Worm (Caenorhabditis elegans) whole organism, young adult: ENCODE results near the gene cpt-5.
A peak's percentile ranks its signal among the peaks of the same experiment; 100 is the strongest.

Source experiments
- B0019.2 ChIP-seq: fragments of 200-800 bp; sonication (Bioruptor generic); conservative IDR thresholded peaks from 2 replicates; pipeline ENCODE4 v1.3.6; 2022; ENCODE audit warnings: missing genetic modification reagents, missing genetic modification characterization, missing compliant biosample characterization
- F10E7.11 ChIP-seq: sonication (generic microtip); optimal IDR thresholded peaks from 2 replicates; lab custom pipeline; 2017; ENCODE audit warnings: mild to moderate bottlenecking, missing genetic modification characterization, moderate library complexity, missing compliant biosample characterization
- F22D6.2 ChIP-seq: sonication (generic microtip); optimal IDR thresholded peaks from 2 replicates; lab custom pipeline; 2016; ENCODE audit warnings: mild to moderate bottlenecking, missing genetic modification characterization, missing compliant biosample characterization
- F23B12.7 ChIP-seq: sonication (generic microtip); optimal IDR thresholded peaks from 2 replicates; lab custom pipeline; 2017; ENCODE audit warnings: missing genetic modification characterization, mild to moderate bottlenecking, missing compliant biosample characterization, antibody characterized with exemption, moderate library complexity; ENCODE audit not compliant: insufficient read depth
- F37B4.10 ChIP-seq: fragments of 200-800 bp; sonication (Bioruptor generic); IDR thresholded peaks from 2 replicates; pipeline ENCODE4 v1.3.6; 2022; ENCODE audit warnings: missing genetic modification characterization, missing compliant biosample characterization
- F39B2.1 ChIP-seq: fragments of 200-800 bp; sonication (Bioruptor generic); IDR thresholded peaks from 2 replicates; pipeline ENCODE4 v1.3.6; 2022; ENCODE audit warnings: missing genetic modification reagents, missing genetic modification characterization, missing compliant biosample characterization
- F52B5.7 ChIP-seq: sonication (generic microtip); optimal IDR thresholded peaks from 2 replicates; lab custom pipeline; 2016; ENCODE audit warnings: mild to moderate bottlenecking, missing genetic modification characterization, missing compliant biosample characterization
- F57C9.4 ChIP-seq: sonication (generic microtip); optimal IDR thresholded peaks from 2 replicates; lab custom pipeline; 2017; ENCODE audit warnings: mild to moderate bottlenecking, missing genetic modification characterization, missing compliant biosample characterization
- K11D2.4 ChIP-seq: fragments of 200-800 bp; sonication (Bioruptor generic); IDR thresholded peaks from 2 replicates; pipeline ENCODE4 v1.3.6; 2022; ENCODE audit warnings: missing genetic modification reagents, missing genetic modification characterization, missing compliant biosample characterization
- Y53G8AR.9 ChIP-seq: fragments of 200-800 bp; sonication (Bioruptor generic); conservative IDR thresholded peaks from 2 replicates; pipeline ENCODE4 v1.3.6; 2022; ENCODE audit warnings: missing genetic modification reagents, missing genetic modification characterization, missing compliant biosample characterization
- Y79H2A.3 ChIP-seq: fragments of 200-800 bp; sonication (Bioruptor generic); conservative IDR thresholded peaks from 2 replicates; pipeline ENCODE4 v1.3.6; 2022; ENCODE audit warnings: missing genetic modification reagents, missing genetic modification characterization, missing compliant biosample characterization
- akir-1 ChIP-seq: fragments of 200-800 bp; sonication (Bioruptor generic); optimal IDR thresholded peaks from 2 replicates; lab custom pipeline; 2018; ENCODE audit warnings: mild to moderate bottlenecking, missing genetic modification characterization, moderate library complexity, missing compliant biosample characterization
- aptf-3 ChIP-seq: fragments of 200-800 bp; sonication (Bioruptor generic); IDR thresholded peaks from 2 replicates; pipeline ENCODE4 v1.3.6; 2022; ENCODE audit warnings: missing genetic modification characterization, missing compliant biosample characterization
- atf-7 ChIP-seq: sonication (generic microtip); optimal IDR thresholded peaks from 2 replicates; lab custom pipeline; 2017; ENCODE audit warnings: mild to moderate bottlenecking, missing genetic modification characterization, missing compliant biosample characterization
- attf-5 ChIP-seq: fragments of 200-800 bp; sonication (Bioruptor generic); optimal IDR thresholded peaks from 2 replicates; lab custom pipeline; 2018; ENCODE audit warnings: mild to moderate bottlenecking, missing genetic modification characterization, missing compliant biosample characterization
- bed-1 ChIP-seq: fragments of 200-800 bp; sonication (Bioruptor generic); IDR thresholded peaks from 2 replicates; pipeline ENCODE4 v1.3.6; 2022; ENCODE audit warnings: missing genetic modification reagents, missing genetic modification characterization, missing compliant biosample characterization
- bed-2 ChIP-seq: fragments of 200-800 bp; sonication (Bioruptor generic); IDR thresholded peaks from 2 replicates; pipeline ENCODE4 v1.3.6; 2022; ENCODE audit warnings: missing genetic modification reagents, missing genetic modification characterization, missing compliant biosample characterization
- ceh-100 ChIP-seq: fragments of 200-800 bp; sonication (Bioruptor generic); IDR thresholded peaks from 2 replicates; pipeline ENCODE4 v1.3.6; 2022; ENCODE audit warnings: missing genetic modification reagents, missing genetic modification characterization, missing compliant biosample characterization
- ceh-27 ChIP-seq: fragments of 200-800 bp; sonication (Bioruptor generic); optimal IDR thresholded peaks from 2 replicates; lab custom pipeline; 2018; ENCODE audit warnings: mild to moderate bottlenecking, missing genetic modification characterization, moderate library complexity, missing compliant biosample characterization
- ceh-40 ChIP-seq: fragments of 200-800 bp; sonication (Bioruptor generic); IDR thresholded peaks from 2 replicates; pipeline ENCODE4 v1.3.6; 2022; ENCODE audit warnings: missing genetic modification characterization, missing compliant biosample characterization
- die-1 ChIP-seq: sonication (generic microtip); optimal IDR thresholded peaks from 2 replicates; lab custom pipeline; 2016; ENCODE audit warnings: missing genotype, mild to moderate bottlenecking, missing genetic modification characterization, missing compliant biosample characterization
- dpl-1 ChIP-seq: fragments of 150-350 bp; optimal IDR thresholded peaks from 2 replicates; lab custom pipeline; 2014; ENCODE audit warnings: missing biosample characterization, missing genetic modification reagents, missing genetic modification characterization
- efl-1 ChIP-seq: fragments of 150-350 bp; optimal IDR thresholded peaks from 2 replicates; lab custom pipeline; 2014; ENCODE audit warnings: missing biosample characterization, missing genetic modification reagents, missing genetic modification characterization
- ets-4 ChIP-seq: fragments of 200-800 bp; sonication (Bioruptor generic); optimal IDR thresholded peaks from 2 replicates; lab custom pipeline; 2018; ENCODE audit warnings: mild to moderate bottlenecking, missing genetic modification characterization, missing compliant biosample characterization
- fkh-3 ChIP-seq: sonication (generic microtip); optimal IDR thresholded peaks from 2 replicates; lab custom pipeline; 2016; ENCODE audit warnings: mild to moderate bottlenecking, missing genetic modification characterization, missing compliant biosample characterization
- hrde-1 ChIP-seq: sonication (generic microtip); optimal IDR thresholded peaks from 2 replicates; lab custom pipeline; 2016; ENCODE audit warnings: missing genetic modification characterization, mild to moderate bottlenecking, missing compliant biosample characterization, moderate library complexity, missing genotype, missing genetic modification reagents, borderline replicate concordance
- hsf-1 ChIP-seq: fragments of 200-800 bp; sonication (Bioruptor generic); IDR thresholded peaks from 2 replicates; pipeline ENCODE4 v1.3.6; 2022; ENCODE audit warnings: missing genetic modification reagents, missing genetic modification characterization, missing compliant biosample characterization
- lag-1 ChIP-seq: fragments of 200-800 bp; sonication (Bioruptor generic); IDR thresholded peaks from 2 replicates; pipeline ENCODE4 v1.3.6; 2022; ENCODE audit warnings: missing genetic modification reagents, missing genetic modification characterization, missing compliant biosample characterization
- lin-35 ChIP-seq, 3 experiments: fragments of 150-350 bp in 2 of 3; sonication (generic microtip) in 1 of 3; optimal IDR thresholded peaks; 2 replicates each; lab custom pipeline; 2014 to 2018; ENCODE audit warnings: missing biosample characterization in 3 of 3, missing genetic modification characterization in 3 of 3, missing genetic modification reagents in 3 of 3
- lsy-27 ChIP-seq: sonication (generic microtip); optimal IDR thresholded peaks from 2 replicates; lab custom pipeline; 2017; ENCODE audit warnings: missing genetic modification characterization, mild to moderate bottlenecking, missing compliant biosample characterization, antibody characterized with exemption, missing genotype, borderline replicate concordance; ENCODE audit not compliant: insufficient read depth
- madf-10 ChIP-seq: sonication (generic microtip); optimal IDR thresholded peaks from 2 replicates; lab custom pipeline; 2016; ENCODE audit warnings: mild to moderate bottlenecking, missing genetic modification characterization, missing compliant biosample characterization
- madf-6 ChIP-seq: fragments of 200-800 bp; sonication (Bioruptor generic); IDR thresholded peaks from 2 replicates; pipeline ENCODE4 v1.3.6; 2022; ENCODE audit warnings: missing genetic modification reagents, missing genetic modification characterization, missing compliant biosample characterization
- mcd-1 ChIP-seq: fragments of 200-800 bp; sonication (Bioruptor generic); IDR thresholded peaks from 2 replicates; pipeline ENCODE4 v1.3.6; 2022; ENCODE audit warnings: missing genetic modification reagents, missing genetic modification characterization, missing compliant biosample characterization
- mel-28 ChIP-seq: sonication (generic microtip); optimal IDR thresholded peaks from 2 replicates; lab custom pipeline; 2016; ENCODE audit warnings: borderline replicate concordance, mild to moderate bottlenecking, missing genetic modification characterization, missing compliant biosample characterization
- nfya-2 ChIP-seq: fragments of 200-800 bp; sonication (Bioruptor generic); IDR thresholded peaks from 2 replicates; pipeline ENCODE4 v1.3.6; 2022; ENCODE audit warnings: missing genetic modification reagents, missing genetic modification characterization, missing compliant biosample characterization
- nfyb-1 ChIP-seq: fragments of 200-800 bp; sonication (Bioruptor generic); IDR thresholded peaks from 2 replicates; pipeline ENCODE4 v1.3.6; 2022; ENCODE audit warnings: missing genetic modification reagents, missing genetic modification characterization, missing compliant biosample characterization
- pha-4 ChIP-seq: fragments of 150-350 bp; sonication (generic microtip); optimal IDR thresholded peaks from 2 replicates; lab custom pipeline; 2014; ENCODE audit warnings: missing biosample characterization, missing genetic modification reagents, missing genetic modification characterization
- rcor-1 ChIP-seq: fragments of 200-800 bp; sonication (Bioruptor generic); IDR thresholded peaks from 2 replicates; pipeline ENCODE4 v1.3.6; 2022; ENCODE audit warnings: missing genetic modification reagents, missing genetic modification characterization, missing compliant biosample characterization
- rec-8 ChIP-seq, 2 experiments: sonication (generic microtip); optimal IDR thresholded peaks; 2 replicates each; lab custom pipeline; 2016; ENCODE audit warnings: mild to moderate bottlenecking in 2 of 2, missing genetic modification characterization in 2 of 2, missing genetic modification reagents in 2 of 2, missing genotype in 2 of 2, missing biosample characterization in 1 of 2, missing compliant biosample characterization in 1 of 2, moderate library complexity in 1 of 2
- rpc-1 ChIP-seq, 2 experiments: fragments of 150-350 bp in 1 of 2; sonication (generic microtip) in 1 of 2; optimal IDR thresholded peaks; 2 replicates each; lab custom pipeline; 2014 to 2018; ENCODE audit warnings: missing biosample characterization in 1 of 2, missing genetic modification characterization in 1 of 2, missing genetic modification reagents in 1 of 2, missing genotype in 1 of 2
- snpc-1.3 ChIP-seq: sonication (generic microtip); optimal IDR thresholded peaks from 2 replicates; lab custom pipeline; 2017; ENCODE audit warnings: missing genetic modification characterization, mild to moderate bottlenecking, missing compliant biosample characterization, antibody characterized with exemption, moderate library complexity, missing genotype, missing genetic modification reagents; ENCODE audit not compliant: insufficient read depth
- unc-130 ChIP-seq: sonication (generic microtip); optimal IDR thresholded peaks from 2 replicates; lab custom pipeline; 2016; ENCODE audit warnings: missing genetic modification reagents, missing genetic modification characterization, missing compliant biosample characterization
- unc-62 ChIP-seq: fragments of 150-350 bp; optimal IDR thresholded peaks from 2 replicates; lab custom pipeline; 2014; ENCODE audit warnings: missing biosample characterization, missing genetic modification reagents, missing genetic modification characterization
- xnd-1 ChIP-seq: sonication (generic microtip); optimal IDR thresholded peaks from 2 replicates; lab custom pipeline; 2016; ENCODE audit warnings: missing genotype, missing genetic modification reagents, missing genetic modification characterization, missing compliant biosample characterization
- ztf-26 ChIP-seq: sonication (generic microtip); optimal IDR thresholded peaks from 2 replicates; lab custom pipeline; 2017; ENCODE audit warnings: missing genetic modification characterization, missing compliant biosample characterization
- ztf-3 ChIP-seq: fragments of 200-800 bp; sonication (Bioruptor generic); optimal IDR thresholded peaks from 2 replicates; lab custom pipeline; 2018; ENCODE audit warnings: mild to moderate bottlenecking, missing genetic modification characterization, missing compliant biosample characterization
- ztf-6 ChIP-seq: fragments of 200-800 bp; sonication (Bioruptor generic); IDR thresholded peaks from 2 replicates; pipeline ENCODE4 v1.3.6; 2022; ENCODE audit warnings: missing genetic modification reagents, missing genetic modification characterization, missing compliant biosample characterization

cpt-5 gene

DNA sequence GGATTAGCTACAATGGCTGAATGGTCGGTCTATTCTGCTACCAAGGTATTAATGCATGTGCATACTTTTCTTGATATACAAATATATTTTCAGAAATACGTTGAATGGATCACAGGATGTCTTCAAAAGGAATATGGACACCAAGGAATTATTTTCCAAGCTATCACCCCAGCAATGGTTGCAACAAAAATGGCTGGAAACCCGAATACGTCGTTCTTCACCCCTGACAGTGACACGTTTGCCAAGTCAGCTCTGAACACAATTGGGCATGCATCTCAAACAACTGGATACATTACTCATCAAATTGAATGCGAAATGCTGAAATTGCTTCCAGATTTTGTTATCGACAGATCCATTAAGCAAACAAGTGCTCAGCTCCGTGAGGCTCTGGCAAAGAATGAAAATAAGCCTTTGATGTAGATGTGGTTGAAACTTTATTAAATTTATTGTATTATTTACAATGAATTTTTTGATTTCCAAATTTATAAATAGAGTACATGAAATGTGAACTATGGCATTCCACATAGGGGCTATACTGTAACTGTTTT lies 34.6 kb downstream of the cpt-5 start (continued):
- TF ChIP-seq F39B2.1 (GFP tag; lab: Robert Waterston, UW) (no peak), bed-2 (GFP tag; lab: Robert Waterston, UW) (no peak), rpc-1 (optimal IDR thresholded peaks at IDR 0.05; lab: Kevin White, UChicago) (no peak), rpc-1 (tag; optimal IDR thresholded peaks at IDR 0.05; lab: Kevin White, UChicago) (no peak), dpl-1 (GFP tag; lab: Kevin White, UChicago) (no peak), unc-130 (GFP tag; lab: Kevin White, UChicago) (no peak), atf-7 (peak; percentile 90), bed-1 (GFP tag; lab: Robert Waterston, UW) (no peak), B0019.2 (GFP tag; lab: Robert Waterston, UW) (no peak; the same call in 1 of the 2 replicates), akir-1 (GFP tag; lab: Kevin White, UChicago) (no peak), mcd-1 (GFP tag; lab: Robert Waterston, UW) (peak; percentile 70), madf-6 (GFP tag; lab: Robert Waterston, UW) (no peak; the same call in 1 of the 2 replicates), rcor-1 (GFP tag; lab: Robert Waterston, UW) (peak; percentile 19; the same call in 1 of the 2 replicates), lsy-27 (tag; lab: Kevin White, UChicago) (no peak), madf-10 (tag; lab: Kevin White, UChicago) (peak; percentile 64), ets-4 (GFP tag; lab: Kevin White, UChicago) (peak; percentile 81), snpc-1.3 (no peak), ceh-27 (GFP tag; lab: Kevin White, UChicago) (peak; percentile 41), F10E7.11 (peak; percentile 65), K11D2.4 (GFP tag; lab: Robert Waterston, UW) (peak; percentile 84), mel-28 (tag; lab: Kevin White, UChicago) (peak; percentile 88), ceh-100 (GFP tag; lab: Robert Waterston, UW) (peak; percentile 54; the same call in 1 of the 2 replicates), ztf-3 (GFP tag; lab: Kevin White, UChicago) (peak; percentile 47), ztf-26 (tag; lab: Kevin White, UChicago) (peak; percentile 86), hsf-1 (GFP tag; lab: Robert Waterston, UW) (peak; percentile 65; the same call in 1 of the 2 replicates), F57C9.4 (peak; percentile 78), unc-62 (GFP tag; lab: Kevin White, UChicago) (no peak), nfyb-1 (GFP tag; lab: Robert Waterston, UW) (peak; percentile 95), lin-35 (GFP tag; optimal IDR thresholded peaks at IDR 0.05; lab: Kevin White, UChicago) (peak in 1 of 3 experiments; percentile 55), efl-1 (no peak), rec-8 (tag; optimal IDR thresholded peaks at IDR 0.05; lab: Kevin White, UChicago) (no peak), Y79H2A.3 (GFP tag; lab: Robert Waterston, UW) (peak; percentile 64; the same call in 1 of the 2 replicates), lag-1 (GFP tag; lab: Robert Waterston, UW) (0 out of 2 replicates have a peak, but pooled peaks have one; percentile 69), die-1 (tag; lab: Kevin White, UChicago) (peak; percentile 35), F23B12.7 (no peak), pha-4 (peak; percentile 55), hrde-1 (tag; lab: Kevin White, UChicago) (no peak), F52B5.7 (tag; lab: Kevin White, UChicago) (peak; percentile 92), xnd-1 (tag; lab: Kevin White, UChicago) (no peak), attf-5 (GFP tag; lab: Kevin White, UChicago) (peak; percentile 68), ceh-40 (0 out of 2 replicates have a peak, but pooled peaks have one; percentile 61), F37B4.10 (GFP tag; lab: Robert Waterston, UW) (peak; percentile 93; the same call in 1 of the 2 replicates), fkh-3 (tag; lab: Kevin White, UChicago) (no peak), nfya-2 (no peak), F22D6.2 (tag; lab: Kevin White, UChicago) (peak; percentile 56), ztf-6 (no peak), Y53G8AR.9 (GFP tag; lab: Robert Waterston, UW) (peak; percentile 95), aptf-3 (peak; percentile 88; the same call in 1 of the 2 replicates)
